Worm (Caenorhabditis elegans) whole organism, young adult: Measurements from ENCODE around the gene ZK185.1.

Source experiments
- B0019.2 ChIP-seq: fragments of 200-800 bp; sonication (Bioruptor generic); conservative IDR thresholded peaks from 2 replicates; pipeline ENCODE4 v1.3.6; 2022; ENCODE audit warnings: missing genetic modification reagents, missing genetic modification characterization, missing compliant biosample characterization
- B0261.1 ChIP-seq: sonication (generic microtip); optimal IDR thresholded peaks from 2 replicates; lab custom pipeline; 2016; ENCODE audit warnings: mild to moderate bottlenecking, missing genetic modification characterization, moderate library complexity, missing compliant biosample characterization
- F22D6.2 ChIP-seq: sonication (generic microtip); optimal IDR thresholded peaks from 2 replicates; lab custom pipeline; 2016; ENCODE audit warnings: mild to moderate bottlenecking, missing genetic modification characterization, missing compliant biosample characterization
- F33H1.4 ChIP-seq: fragments of 200-800 bp; sonication (Bioruptor generic); IDR thresholded peaks from 2 replicates; pipeline ENCODE4 v1.3.6; 2022; ENCODE audit warnings: missing genetic modification reagents, missing genetic modification characterization, missing compliant biosample characterization
- F37B4.10 ChIP-seq: fragments of 200-800 bp; sonication (Bioruptor generic); IDR thresholded peaks from 2 replicates; pipeline ENCODE4 v1.3.6; 2022; ENCODE audit warnings: missing genetic modification characterization, missing compliant biosample characterization
- F39B2.1 ChIP-seq: fragments of 200-800 bp; sonication (Bioruptor generic); IDR thresholded peaks from 2 replicates; pipeline ENCODE4 v1.3.6; 2022; ENCODE audit warnings: missing genetic modification reagents, missing genetic modification characterization, missing compliant biosample characterization
- F49E8.2 ChIP-seq: sonication (generic microtip); optimal IDR thresholded peaks from 3 replicates; lab custom pipeline; 2017; ENCODE audit warnings: missing genetic modification characterization, mild to moderate bottlenecking, missing compliant biosample characterization, antibody characterized with exemption, moderate library complexity; ENCODE audit not compliant: insufficient read depth
- F52B5.7 ChIP-seq: sonication (generic microtip); optimal IDR thresholded peaks from 2 replicates; lab custom pipeline; 2016; ENCODE audit warnings: mild to moderate bottlenecking, missing genetic modification characterization, missing compliant biosample characterization
- F55B11.4 ChIP-seq: sonication (generic microtip); optimal IDR thresholded peaks from 2 replicates; lab custom pipeline; 2016; ENCODE audit warnings: missing compliant biosample characterization, missing genetic modification characterization, borderline replicate concordance; ENCODE audit not compliant: insufficient read depth
- F57A8.1 ChIP-seq: fragments of 200-800 bp; sonication (Bioruptor generic); optimal IDR thresholded peaks from 2 replicates; lab custom pipeline; 2018; ENCODE audit warnings: mild to moderate bottlenecking, missing genetic modification characterization, moderate library complexity, missing compliant biosample characterization
- K12H6.12 ChIP-seq: fragments of 200-800 bp; sonication (Bioruptor generic); optimal IDR thresholded peaks from 2 replicates; lab custom pipeline; 2018; ENCODE audit warnings: mild to moderate bottlenecking, missing genetic modification characterization, missing compliant biosample characterization
- T07F8.4 ChIP-seq: sonication (generic microtip); optimal IDR thresholded peaks from 2 replicates; lab custom pipeline; 2016; ENCODE audit warnings: mild to moderate bottlenecking, missing genetic modification characterization, moderate library complexity, missing compliant biosample characterization
- T26A5.8 ChIP-seq: sonication (generic microtip); optimal IDR thresholded peaks from 2 replicates; lab custom pipeline; 2016; ENCODE audit warnings: missing genetic modification characterization, missing compliant biosample characterization
- Y53G8AR.9 ChIP-seq: fragments of 200-800 bp; sonication (Bioruptor generic); conservative IDR thresholded peaks from 2 replicates; pipeline ENCODE4 v1.3.6; 2022; ENCODE audit warnings: missing genetic modification reagents, missing genetic modification characterization, missing compliant biosample characterization
- Y56A3A.18 ChIP-seq: fragments of 200-800 bp; sonication (Bioruptor generic); IDR thresholded peaks from 2 replicates; pipeline ENCODE4 v1.3.6; 2022; ENCODE audit warnings: missing genetic modification reagents, missing genetic modification characterization, missing compliant biosample characterization
- Y67H2A.10 ChIP-seq: fragments of 200-800 bp; sonication (Bioruptor generic); conservative IDR thresholded peaks from 2 replicates; pipeline ENCODE4 v1.3.6; 2022; ENCODE audit warnings: missing genetic modification reagents, missing genetic modification characterization, missing compliant biosample characterization
- ZK185.1 ChIP-seq: sonication (generic microtip); optimal IDR thresholded peaks from 2 replicates; lab custom pipeline; 2016; ENCODE audit warnings: mild to moderate bottlenecking, missing genetic modification characterization, missing compliant biosample characterization; ENCODE audit not compliant: poor library complexity, severe bottlenecking
- attf-3 ChIP-seq: fragments of 200-800 bp; sonication (Bioruptor generic); conservative IDR thresholded peaks from 2 replicates; pipeline ENCODE4 v1.3.6; 2022; ENCODE audit warnings: missing genetic modification reagents, missing genetic modification characterization, missing compliant biosample characterization
- bed-2 ChIP-seq: fragments of 200-800 bp; sonication (Bioruptor generic); IDR thresholded peaks from 2 replicates; pipeline ENCODE4 v1.3.6; 2022; ENCODE audit warnings: missing genetic modification reagents, missing genetic modification characterization, missing compliant biosample characterization
- cebp-2 ChIP-seq: fragments of 200-800 bp; sonication (Bioruptor generic); IDR thresholded peaks from 2 replicates; pipeline ENCODE4 v1.3.6; 2022; ENCODE audit warnings: missing genetic modification characterization, missing compliant biosample characterization
- ceh-91 ChIP-seq: fragments of 200-800 bp; sonication (Bioruptor generic); IDR thresholded peaks from 2 replicates; pipeline ENCODE4 v1.3.6; 2022; ENCODE audit warnings: missing genetic modification reagents, missing genetic modification characterization, missing compliant biosample characterization
- die-1 ChIP-seq: sonication (generic microtip); optimal IDR thresholded peaks from 2 replicates; lab custom pipeline; 2016; ENCODE audit warnings: missing genotype, mild to moderate bottlenecking, missing genetic modification characterization, missing compliant biosample characterization
- egl-18 ChIP-seq: fragments of 200-800 bp; sonication (Bioruptor generic); IDR thresholded peaks from 2 replicates; pipeline ENCODE4 v1.3.6; 2022; ENCODE audit warnings: missing genetic modification reagents, missing genetic modification characterization, missing compliant biosample characterization
- him-1 ChIP-seq: sonication (generic microtip); optimal IDR thresholded peaks from 2 replicates; lab custom pipeline; 2016; ENCODE audit warnings: missing genotype, missing genetic modification reagents, missing genetic modification characterization, missing compliant biosample characterization
- hlh-26 ChIP-seq: fragments of 200-800 bp; sonication (Bioruptor generic); conservative IDR thresholded peaks from 2 replicates; pipeline ENCODE4 v1.3.6; 2022; ENCODE audit warnings: missing genetic modification reagents, missing genetic modification characterization, missing compliant biosample characterization
- lin-26 ChIP-seq: fragments of 200-800 bp; sonication (Bioruptor generic); IDR thresholded peaks from 2 replicates; pipeline ENCODE4 v1.3.6; 2022; ENCODE audit warnings: missing genetic modification reagents, missing genetic modification characterization, missing compliant biosample characterization
- lin-54 ChIP-seq: fragments of 200-800 bp; sonication (Bioruptor generic); optimal IDR thresholded peaks from 2 replicates; lab custom pipeline; 2018; ENCODE audit warnings: mild to moderate bottlenecking, missing genetic modification characterization, missing compliant biosample characterization
- lir-1 ChIP-seq: fragments of 200-800 bp; sonication (Bioruptor generic); conservative IDR thresholded peaks from 2 replicates; pipeline ENCODE4 v1.3.6; 2022; ENCODE audit warnings: missing genetic modification reagents, missing genetic modification characterization, missing compliant biosample characterization
- madf-10 ChIP-seq: sonication (generic microtip); optimal IDR thresholded peaks from 2 replicates; lab custom pipeline; 2016; ENCODE audit warnings: mild to moderate bottlenecking, missing genetic modification characterization, missing compliant biosample characterization
- madf-3 ChIP-seq: fragments of 200-800 bp; sonication (Bioruptor generic); IDR thresholded peaks from 2 replicates; pipeline ENCODE4 v1.3.6; 2022; ENCODE audit warnings: missing genetic modification reagents, missing genetic modification characterization, missing compliant biosample characterization
- mcd-1 ChIP-seq: fragments of 200-800 bp; sonication (Bioruptor generic); IDR thresholded peaks from 2 replicates; pipeline ENCODE4 v1.3.6; 2022; ENCODE audit warnings: missing genetic modification reagents, missing genetic modification characterization, missing compliant biosample characterization
- mxl-1 ChIP-seq: sonication (generic microtip); optimal IDR thresholded peaks from 2 replicates; lab custom pipeline; 2016; ENCODE audit warnings: missing genetic modification characterization, missing compliant biosample characterization
- nfya-1 ChIP-seq: sonication (generic microtip); optimal IDR thresholded peaks from 2 replicates; lab custom pipeline; 2017; ENCODE audit warnings: antibody characterized with exemption, missing compliant biosample characterization, missing genetic modification characterization, borderline replicate concordance; ENCODE audit not compliant: insufficient read depth
- nhr-179 ChIP-seq: sonication (generic microtip); optimal IDR thresholded peaks from 2 replicates; lab custom pipeline; 2016; ENCODE audit warnings: mild to moderate bottlenecking, missing genetic modification characterization, missing compliant biosample characterization
- nhr-90 ChIP-seq: sonication (generic microtip); optimal IDR thresholded peaks from 2 replicates; lab custom pipeline; 2016; ENCODE audit warnings: missing genotype, mild to moderate bottlenecking, missing genetic modification characterization, missing compliant biosample characterization
- rcor-1 ChIP-seq: fragments of 200-800 bp; sonication (Bioruptor generic); IDR thresholded peaks from 2 replicates; pipeline ENCODE4 v1.3.6; 2022; ENCODE audit warnings: missing genetic modification reagents, missing genetic modification characterization, missing compliant biosample characterization
- snpc-1.1 ChIP-seq: sonication (generic microtip); optimal IDR thresholded peaks from 2 replicates; lab custom pipeline; 2017; ENCODE audit warnings: missing genetic modification characterization, mild to moderate bottlenecking, missing compliant biosample characterization, antibody characterized with exemption, moderate library complexity, missing genotype, missing genetic modification reagents; ENCODE audit not compliant: insufficient read depth
- snpc-1.3 ChIP-seq: sonication (generic microtip); optimal IDR thresholded peaks from 2 replicates; lab custom pipeline; 2017; ENCODE audit warnings: missing genetic modification characterization, mild to moderate bottlenecking, missing compliant biosample characterization, antibody characterized with exemption, moderate library complexity, missing genotype, missing genetic modification reagents; ENCODE audit not compliant: insufficient read depth
- snpc-3.4 ChIP-seq: sonication (generic microtip); optimal IDR thresholded peaks from 2 replicates; lab custom pipeline; 2017; ENCODE audit warnings: missing genetic modification characterization, mild to moderate bottlenecking, missing compliant biosample characterization, antibody characterized with exemption, moderate library complexity, missing genotype, missing genetic modification reagents
- snpc-4 ChIP-seq, 5 experiments: fragments of 150-350 bp in 1 of 5; sonication (generic microtip) in 4 of 5; optimal IDR thresholded peaks; 2 replicates each; lab custom pipeline; 2014 to 2018; ENCODE audit warnings: missing genetic modification characterization in 5 of 5, missing biosample characterization in 3 of 5, antibody characterized with exemption in 2 of 5, mild to moderate bottlenecking in 2 of 5, missing compliant biosample characterization in 2 of 5, missing genotype in 2 of 5, moderate library complexity in 2 of 5, missing genetic modification reagents in 1 of 5
- tlf-1 ChIP-seq: fragments of 200-800 bp; sonication (Bioruptor generic); optimal IDR thresholded peaks from 2 replicates; lab custom pipeline; 2018; ENCODE audit warnings: mild to moderate bottlenecking, missing genetic modification characterization, missing compliant biosample characterization
- zfh-2 ChIP-seq: fragments of 200-800 bp; sonication (Bioruptor generic); conservative IDR thresholded peaks from 2 replicates; pipeline ENCODE4 v1.3.6; 2022; ENCODE audit warnings: missing genetic modification reagents, missing genetic modification characterization, missing compliant biosample characterization
- zim-3 ChIP-seq: sonication (generic microtip); optimal IDR thresholded peaks from 2 replicates; lab custom pipeline; 2017; ENCODE audit warnings: mild to moderate bottlenecking, missing genetic modification characterization, moderate library complexity, missing compliant biosample characterization
- ztf-22 ChIP-seq: fragments of 200-800 bp; sonication (Bioruptor generic); optimal IDR thresholded peaks from 2 replicates; lab custom pipeline; 2018; ENCODE audit warnings: mild to moderate bottlenecking, missing genetic modification characterization, moderate library complexity, missing compliant biosample characterization
- ztf-25 ChIP-seq: fragments of 200-800 bp; sonication (Bioruptor generic); IDR thresholded peaks from 2 replicates; pipeline ENCODE4 v1.3.6; 2022; ENCODE audit warnings: missing genetic modification reagents, missing genetic modification characterization, missing compliant biosample characterization
- ztf-6 ChIP-seq: fragments of 200-800 bp; sonication (Bioruptor generic); IDR thresholded peaks from 2 replicates; pipeline ENCODE4 v1.3.6; 2022; ENCODE audit warnings: missing genetic modification reagents, missing genetic modification characterization, missing compliant biosample characterization

ZK185.1 gene

ce11 chrIV:4513269-4513819 is 35.0 kb upstream of the ZK185.1 start, which contains the start of gene sar-1 (continued):
- TF ChIP-seq zim-3 (no peak), hlh-26 (GFP tag; lab: Robert Waterston, UW) (no peak), B0261.1 (tag; lab: Kevin White, UChicago) (no peak), ztf-22 (GFP tag; lab: Kevin White, UChicago) (no peak), F49E8.2 (tag; lab: Kevin White, UChicago) (no peak), K12H6.12 (peak; percentile 57), lir-1 (peak; percentile 64; the same call in 1 of the 2 replicates), ceh-91 (0 out of 2 replicates have a peak, but pooled peaks have one; percentile 43), ZK185.1 (no peak), attf-3 (no peak), lin-54 (GFP tag; lab: Kevin White, UChicago) (peak; percentile 79), snpc-1.1 (no peak), madf-10 (tag; lab: Kevin White, UChicago) (peak; percentile 24), bed-2 (GFP tag; lab: Robert Waterston, UW) (no peak), F39B2.1 (no peak), snpc-3.4 (tag; lab: Kevin White, UChicago) (peak; percentile 2), F52B5.7 (tag; lab: Kevin White, UChicago) (no peak), zfh-2 (peak; percentile 84), T26A5.8 (no peak), rcor-1 (peak; percentile 53), madf-3 (no peak), cebp-2 (GFP tag; lab: Robert Waterston, UW) (no peak), mcd-1 (peak; percentile 88), Y53G8AR.9 (GFP tag; lab: Robert Waterston, UW) (peak; percentile 80; the same call in 1 of the 2 replicates), lin-26 (GFP tag; lab: Robert Waterston, UW) (no peak), snpc-4 (GFP tag; optimal IDR thresholded peaks at IDR 0.05; lab: Kevin White, UChicago) (no peak), snpc-4 (tag; optimal IDR thresholded peaks at IDR 0.05; lab: Kevin White, UChicago) (peak in 2 of 4 experiments; percentile 65 to 70), F37B4.10 (GFP tag; lab: Robert Waterston, UW) (no peak), ztf-6 (no peak), mxl-1 (tag; lab: Kevin White, UChicago) (no peak), die-1 (tag; lab: Kevin White, UChicago) (no peak), nhr-179 (tag; lab: Kevin White, UChicago) (no peak), F55B11.4 (tag; lab: Kevin White, UChicago) (no peak), egl-18 (GFP tag; lab: Robert Waterston, UW) (no peak), Y67H2A.10 (GFP tag; lab: Robert Waterston, UW) (no peak), T07F8.4 (tag; lab: Kevin White, UChicago) (no peak), F33H1.4 (GFP tag; lab: Robert Waterston, UW) (peak; percentile 72), Y56A3A.18 (GFP tag; lab: Robert Waterston, UW) (peak; percentile 40; the same call in 1 of the 2 replicates), F57A8.1 (GFP tag; lab: Kevin White, UChicago) (no peak), B0019.2 (GFP tag; lab: Robert Waterston, UW) (no peak), F22D6.2 (tag; lab: Kevin White, UChicago) (peak; percentile 32), tlf-1 (GFP tag; lab: Kevin White, UChicago) (peak; percentile 81), him-1 (tag; lab: Kevin White, UChicago) (no peak), nhr-90 (tag; lab: Kevin White, UChicago) (no peak), snpc-1.3 (tag; lab: Kevin White, UChicago) (no peak), nfya-1 (tag; lab: Kevin White, UChicago) (no peak), ztf-25 (GFP tag; lab: Robert Waterston, UW) (no peak)
